Fruit fly (Drosophila melanogaster) whole organism, adult: ENCODE data around the gene mdy.

Source experiments
- CG12768 ChIP-seq: fragments of 200-800 bp; sonication (Bioruptor generic); optimal IDR thresholded peaks from 2 replicates; lab custom pipeline; 2017; ENCODE audit warnings: missing biosample characterization, missing genetic modification characterization, mild to moderate bottlenecking, moderate library complexity, missing genetic modification reagents
- CG14711 ChIP-seq: fragments of 200-800 bp; sonication (Bioruptor generic); optimal IDR thresholded peaks from 2 replicates; lab custom pipeline; 2018; ENCODE audit warnings: missing biosample characterization, mild to moderate bottlenecking, missing genetic modification characterization, moderate library complexity
- CG7101 ChIP-seq: fragments of 200-800 bp; sonication (Bioruptor generic); optimal IDR thresholded peaks from 2 replicates; lab custom pipeline; 2018; ENCODE audit warnings: missing biosample characterization, mild to moderate bottlenecking, missing genetic modification characterization, moderate library complexity
- Clk ChIP-seq: fragments of 200-800 bp; sonication (Bioruptor generic); optimal IDR thresholded peaks from 2 replicates; lab custom pipeline; 2017; ENCODE audit warnings: missing biosample characterization, missing genetic modification characterization
- Mnt ChIP-seq: fragments of 200-800 bp; sonication (Bioruptor generic); optimal IDR thresholded peaks from 2 replicates; lab custom pipeline; 2016; ENCODE audit warnings: missing biosample characterization, mild to moderate bottlenecking, missing genetic modification characterization
- cnc ChIP-seq, 2 experiments: fragments of >200 bp; optimal IDR thresholded peaks; 2 replicates each; lab custom pipeline; 2017
- kay ChIP-seq: fragments of 200-800 bp; sonication (Bioruptor generic); peaks from one replicate; lab custom pipeline; 2016; ENCODE audit warnings: missing biosample characterization, missing genetic modification characterization, borderline replicate concordance

DNA sequence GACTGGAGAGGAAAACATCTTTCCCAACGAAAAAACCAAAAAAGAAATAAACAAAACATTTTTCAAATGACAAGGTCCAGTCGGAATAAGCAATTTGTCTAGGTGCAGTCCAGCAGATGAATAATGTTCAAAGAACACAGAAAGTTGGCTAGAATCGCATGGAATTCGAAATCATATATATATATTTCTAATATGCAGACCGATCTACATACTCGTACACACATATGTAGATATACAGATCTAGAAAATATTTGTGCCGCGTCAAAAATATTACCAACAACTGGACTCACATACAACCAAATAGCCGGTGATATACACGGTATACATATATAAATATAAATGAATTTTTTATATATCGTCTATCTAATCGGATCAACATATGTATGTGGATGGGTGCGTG is 23.2 kb downstream of the mdy start:
- TF ChIP-seq CG14711 (tag; lab: Kevin White, UChicago): no peak
- TF ChIP-seq kay: no peak
- TF ChIP-seq CG12768 (GFP tag; lab: Kevin White, UChicago): no peak
- no peak for TF ChIP-seq CG7101 (tag; lab: Kevin White, UChicago)
- no peak for TF ChIP-seq Clk
- no peak for TF ChIP-seq Mnt
- TF ChIP-seq cnc (optimal IDR thresholded peaks at IDR 0.05; lab: Kevin White, UChicago): no peak
